Worm (Caenorhabditis elegans) whole organism, L2 larva: ENCODE results near the gene F22E5.13.

Experiments
- ama-1 ChIP-seq: fragments of 150-350 bp; optimal IDR thresholded peaks from 2 replicates; lab custom pipeline; 2018; ENCODE audit warnings: inconsistent platforms
- snpc-4 ChIP-seq: fragments of 150-350 bp; optimal IDR thresholded peaks from 2 replicates; lab custom pipeline; 2014; ENCODE audit warnings: missing biosample characterization, missing genetic modification characterization
- ztf-11 ChIP-seq: sonication (generic microtip); optimal IDR thresholded peaks from 2 replicates; lab custom pipeline; 2017; ENCODE audit warnings: missing biosample characterization, missing genetic modification characterization
- ztf-4 ChIP-seq: fragments of 150-350 bp; optimal IDR thresholded peaks from 2 replicates; lab custom pipeline; 2014; ENCODE audit warnings: missing biosample characterization, missing genetic modification characterization

ce11 chrII:2677534-2678168 is 28.2 kb upstream of the F22E5.13 start, which contains the start of gene F22E5.17:
- no peak for TF ChIP-seq ama-1
- TF ChIP-seq snpc-4 (tag; lab: Kevin White, UChicago) = no peak
- TF ChIP-seq ztf-4 (tag; lab: Kevin White, UChicago) = no peak
- no peak for TF ChIP-seq ztf-11
